Fruit fly (Drosophila melanogaster): ENCODE data around the gene svp.
A peak's percentile ranks its signal among the peaks of the same experiment; 100 is the strongest.

svp gene

DNA sequence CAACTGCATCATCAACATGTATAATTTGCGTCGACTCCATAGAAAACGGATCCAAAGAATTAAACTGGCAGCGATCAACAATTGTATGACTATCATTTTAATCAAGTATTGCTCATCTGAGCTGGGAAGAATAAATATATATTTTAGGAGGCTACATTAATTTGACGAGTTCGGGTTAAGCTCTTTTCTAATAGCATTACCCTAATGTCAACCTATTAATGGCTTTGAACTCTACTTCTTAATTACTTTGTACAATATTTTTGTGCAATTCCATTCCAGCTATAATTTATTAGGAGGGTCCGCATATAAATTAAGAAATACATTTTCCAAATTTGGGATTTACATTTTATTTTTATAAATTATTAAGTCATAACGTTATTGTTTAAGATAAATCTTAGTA is 21.7 kb upstream of the svp start, which contains the start of gene Cyp313a2:
TSS of gene Cyp313a2 (minus strand) at position 101 of the 400 bp plus-strand sequence.
- TF ChIP-seq foxo (GFP tag; optimal IDR thresholded peaks at IDR 0.05) (no peak), Sp1 (GFP tag; optimal IDR thresholded peaks at IDR 0.05) (no peak), Hr78 (GFP tag; optimal IDR thresholded peaks at IDR 0.05) (no peak), br (GFP tag; optimal IDR thresholded peaks at IDR 0.05) (no peak), ey (GFP tag; optimal IDR thresholded peaks at IDR 0.05) (no peak), dl (GFP tag; optimal IDR thresholded peaks at IDR 0.05; ENCODE audit: insufficient read depth in 1 of 2, partially characterized antibody in 2 of 2) (no peak)

DNA sequence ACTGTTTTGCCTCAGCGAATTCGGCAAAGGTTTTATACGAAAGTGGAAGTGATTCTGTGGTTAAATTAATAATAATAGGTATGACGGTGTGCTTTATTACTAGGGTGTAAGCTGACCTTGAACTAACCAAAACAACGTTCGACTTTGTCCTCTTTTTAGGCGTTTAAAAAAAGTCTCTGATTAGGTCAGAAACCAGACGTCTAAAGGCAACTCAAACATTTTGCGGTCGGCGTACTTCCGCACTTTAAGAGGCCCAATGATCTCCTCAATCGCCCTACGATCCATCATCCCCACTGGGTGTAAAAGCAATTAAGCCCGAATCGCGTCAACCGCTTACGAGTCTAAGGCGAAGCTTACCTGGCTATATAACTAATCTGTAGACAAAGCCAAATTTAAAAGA is 19.4 kb upstream of the svp start, which contains the start of gene Cyp313a3:
TSS of gene Cyp313a3 (minus strand) at position 101 of the 400 bp plus-strand sequence.
- TF ChIP-seq Dif (GFP tag; optimal IDR thresholded peaks at IDR 0.05; ENCODE audit: partially characterized antibody) (no peak), foxo (GFP tag; optimal IDR thresholded peaks at IDR 0.05) (no peak), Rel (GFP tag; optimal IDR thresholded peaks at IDR 0.05) (no peak), Rel (tag; optimal IDR thresholded peaks at IDR 0.05) (no peak), dsf (GFP tag; optimal IDR thresholded peaks at IDR 0.05; ENCODE audit: borderline replicate concordance) (no peak), pan (optimal IDR thresholded peaks at IDR 0.05) (no peak), Myc (optimal IDR thresholded peaks at IDR 0.05) (no peak), Dfd (GFP tag; optimal IDR thresholded peaks at IDR 0.05) (no peak)

DNA sequence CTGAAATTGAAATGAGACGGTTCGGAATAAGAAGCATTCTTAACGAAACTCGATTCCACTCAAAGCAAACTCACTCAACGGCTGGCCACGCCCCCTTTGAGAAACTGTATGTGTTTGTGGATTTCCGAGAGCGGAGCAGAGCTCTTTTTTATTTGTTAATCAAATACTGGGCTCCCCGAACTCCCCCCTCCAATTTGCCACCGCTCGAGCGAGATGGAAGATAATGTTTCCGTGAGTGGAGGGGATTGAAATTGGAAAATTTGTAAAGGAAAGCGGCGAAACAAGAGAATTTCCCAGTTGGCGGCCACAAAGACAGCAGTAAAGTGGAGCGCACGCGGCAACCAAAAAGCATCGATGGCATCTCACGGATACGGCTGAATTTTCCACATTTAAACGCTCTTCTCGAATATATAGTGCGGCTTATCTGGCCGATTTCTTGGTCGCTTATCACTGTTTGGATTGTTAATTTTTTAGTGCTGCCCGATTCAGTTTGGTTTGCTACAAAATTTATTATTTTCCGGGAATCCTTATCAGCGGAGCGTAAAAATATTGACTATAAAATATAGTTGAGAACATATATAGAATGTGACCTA is 14.0 kb upstream of the svp start:
- TF ChIP-seq dl (GFP tag; optimal IDR thresholded peaks at IDR 0.05; ENCODE audit: insufficient read depth in 1 of 2, partially characterized antibody in 2 of 2) = peak in 1 of 2 experiments; percentile 41
- TF ChIP-seq Dif (GFP tag; optimal IDR thresholded peaks at IDR 0.05; ENCODE audit: partially characterized antibody) = peak; percentile 4
- TF ChIP-seq jim (GFP tag; optimal IDR thresholded peaks at IDR 0.05) = no peak

DNA sequence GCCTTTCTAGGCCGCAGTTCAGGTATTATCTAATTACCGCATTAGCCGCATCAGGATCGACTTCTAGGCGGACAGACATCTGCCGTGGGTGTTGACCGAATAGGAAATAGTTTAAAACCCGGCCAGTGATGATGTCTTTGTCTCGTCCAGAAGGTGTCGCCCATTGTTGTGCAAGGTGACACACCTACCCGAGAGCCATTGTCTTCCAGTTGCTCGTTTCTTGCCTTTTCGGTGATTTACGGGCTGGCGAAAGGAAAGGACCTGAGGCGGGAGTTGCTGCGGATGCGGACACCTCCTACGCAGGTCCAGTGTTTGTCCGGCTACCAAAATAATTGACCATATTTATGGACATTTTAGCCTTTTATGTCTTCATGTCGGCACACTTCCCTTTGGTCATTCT is 10.3 kb upstream of the svp start:
- no peak for TF ChIP-seq h (GFP tag; optimal IDR thresholded peaks at IDR 0.05)
- TF ChIP-seq psq (GFP tag; optimal IDR thresholded peaks at IDR 0.05) = no peak
- TF ChIP-seq lola (GFP tag; optimal IDR thresholded peaks at IDR 0.05) = no peak
- TF ChIP-seq usp (GFP tag; optimal IDR thresholded peaks at IDR 0.05) = no peak
- no peak for TF ChIP-seq Hr78 (GFP tag; optimal IDR thresholded peaks at IDR 0.05)
- TF ChIP-seq Hr83 (GFP tag; optimal IDR thresholded peaks at IDR 0.05; ENCODE audit: poor library complexity, severe bottlenecking) = no peak
- no peak for TF ChIP-seq Sp1 (GFP tag; optimal IDR thresholded peaks at IDR 0.05)
- TF ChIP-seq Hnf4 (GFP tag; optimal IDR thresholded peaks at IDR 0.05) = no peak
- TF ChIP-seq Vsx2 (GFP tag; optimal IDR thresholded peaks at IDR 0.05; ENCODE audit: partially characterized antibody) = no peak
- TF ChIP-seq woc (GFP tag; optimal IDR thresholded peaks at IDR 0.05) = no peak
- TF ChIP-seq dmrt93B (GFP tag; optimal IDR thresholded peaks at IDR 0.05) = no peak
- no peak for TF ChIP-seq OdsH (GFP tag; optimal IDR thresholded peaks at IDR 0.05)
- no peak for TF ChIP-seq sv (GFP tag; optimal IDR thresholded peaks at IDR 0.05)

DNA sequence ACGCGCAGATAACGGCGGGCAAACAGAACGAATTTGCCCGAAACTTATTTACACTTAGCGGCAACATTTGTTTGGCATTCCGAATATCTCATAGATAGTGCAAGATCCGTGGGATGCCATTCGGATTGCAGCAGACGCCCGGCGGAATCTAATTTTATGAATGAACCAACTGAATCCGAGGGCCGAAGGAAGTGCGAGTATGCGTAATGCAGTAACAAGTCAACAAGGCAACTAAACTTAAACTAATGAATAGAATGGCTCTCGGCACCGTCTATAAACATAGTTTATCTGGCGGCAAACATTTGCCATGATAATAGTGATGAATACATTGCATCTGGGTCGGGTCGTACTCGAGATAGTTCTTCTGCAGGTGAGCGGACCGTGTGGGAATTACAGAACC is 8.3 kb upstream of the svp start:
- TF ChIP-seq Sp1 (GFP tag; optimal IDR thresholded peaks at IDR 0.05) (no peak), Rel (GFP tag; optimal IDR thresholded peaks at IDR 0.05) (no peak), Rel (tag; optimal IDR thresholded peaks at IDR 0.05) (no peak), sv (GFP tag; optimal IDR thresholded peaks at IDR 0.05) (no peak), woc (GFP tag; optimal IDR thresholded peaks at IDR 0.05) (no peak)

DNA sequence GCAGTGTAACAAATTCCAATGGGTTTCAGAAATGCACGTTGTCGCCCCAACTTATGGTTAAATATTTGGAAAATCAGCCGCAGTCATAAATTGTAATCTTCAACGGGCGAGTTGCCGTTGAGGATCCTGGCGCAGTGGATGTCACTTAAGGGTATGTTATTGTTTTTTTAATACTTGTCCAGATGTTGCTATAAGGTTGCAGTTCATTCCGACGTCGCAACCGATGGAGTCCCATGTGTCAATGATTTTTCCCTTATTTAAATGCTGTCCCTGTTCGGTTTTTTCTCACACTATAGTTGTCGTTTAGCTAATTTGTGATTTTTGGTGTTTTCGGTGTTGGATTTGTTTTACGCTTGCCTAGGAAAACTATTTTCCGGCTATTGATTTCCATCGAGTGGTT is 7.0 kb upstream of the svp start:
- TF ChIP-seq dl (GFP tag; optimal IDR thresholded peaks at IDR 0.05; ENCODE audit: insufficient read depth in 1 of 2, partially characterized antibody in 2 of 2) (no peak), N (GFP tag; optimal IDR thresholded peaks at IDR 0.05) (no peak), foxo (GFP tag; optimal IDR thresholded peaks at IDR 0.05) (no peak), jim (GFP tag; optimal IDR thresholded peaks at IDR 0.05) (no peak), br (GFP tag; optimal IDR thresholded peaks at IDR 0.05) (no peak), Rel (GFP tag; optimal IDR thresholded peaks at IDR 0.05) (no peak), Rel (tag; optimal IDR thresholded peaks at IDR 0.05) (no peak), woc (GFP tag; optimal IDR thresholded peaks at IDR 0.05) (no peak), sv (GFP tag; optimal IDR thresholded peaks at IDR 0.05) (no peak), CG32264 (GFP tag; optimal IDR thresholded peaks at IDR 0.05) (no peak), sage (GFP tag; optimal IDR thresholded peaks at IDR 0.05) (no peak), Jra (GFP tag; optimal IDR thresholded peaks at IDR 0.05) (no peak), CrebA (GFP tag; optimal IDR thresholded peaks at IDR 0.05; ENCODE audit: borderline replicate concordance) (no peak), psq (GFP tag; optimal IDR thresholded peaks at IDR 0.05) (no peak), ey (GFP tag; optimal IDR thresholded peaks at IDR 0.05) (no peak)
